Fruit fly (Drosophila melanogaster) whole organism, embryonic: ENCODE measurements around the gene Trax.

Experiments
- Atf-2 ChIP-seq: fragments of 200-800 bp; sonication (Bioruptor generic); optimal IDR thresholded peaks from 2 replicates; lab custom pipeline; 2016; ENCODE audit warnings: missing biosample characterization, missing genetic modification characterization
- CG10654 ChIP-seq: fragments of 200-800 bp; sonication (Bioruptor generic); optimal IDR thresholded peaks from 2 replicates; lab custom pipeline; 2016; ENCODE audit warnings: missing biosample characterization, missing genetic modification characterization
- CG10959 ChIP-seq: fragments of 200-800 bp; sonication (Bioruptor generic); IDR thresholded peaks from 2 replicates; pipeline ENCODE4 v1.3.6; 2022; ENCODE audit warnings: missing biosample characterization, missing genetic modification characterization
- CG11085 ChIP-seq: fragments of 200-800 bp; sonication (Bioruptor generic); IDR thresholded peaks from 2 replicates; pipeline ENCODE4 v1.3.6; 2022; ENCODE audit warnings: missing biosample characterization, missing genetic modification characterization
- CG11093 ChIP-seq: fragments of 200-800 bp; sonication (Bioruptor generic); IDR thresholded peaks from 3 replicates; pipeline ENCODE4 v1.3.6; 2022; ENCODE audit warnings: missing biosample characterization, missing genetic modification characterization
- CG11560 ChIP-seq: fragments of 200-800 bp; sonication (Bioruptor generic); IDR thresholded peaks from 3 replicates; pipeline ENCODE4 v1.3.6; 2022; ENCODE audit warnings: missing biosample characterization, missing genetic modification characterization
- CG14441 ChIP-seq: fragments of 200-800 bp; sonication (Bioruptor generic); IDR thresholded peaks from 2 replicates; pipeline ENCODE4 v1.3.6; 2022; ENCODE audit warnings: missing biosample characterization, missing genetic modification characterization
- CG17361 ChIP-seq: fragments of 200-800 bp; sonication (Bioruptor generic); IDR thresholded peaks from 3 replicates; pipeline ENCODE4 v1.3.6; 2022; ENCODE audit warnings: missing biosample characterization, missing genetic modification characterization
- CG2129 ChIP-seq: fragments of 200-800 bp; sonication (Bioruptor generic); IDR thresholded peaks from 2 replicates; pipeline ENCODE4 v1.3.6; 2022; ENCODE audit warnings: missing biosample characterization, missing genetic modification characterization; ENCODE audit not compliant: partially characterized antibody
- CG2875 ChIP-seq: fragments of 200-800 bp; sonication (Bioruptor generic); optimal IDR thresholded peaks from 2 replicates; lab custom pipeline; 2017; ENCODE audit warnings: missing biosample characterization, mild to moderate bottlenecking, missing genetic modification characterization, missing genetic modification reagents
- CG31224 ChIP-seq: fragments of 200-800 bp; sonication (Bioruptor generic); IDR thresholded peaks from 2 replicates; pipeline ENCODE4 v1.3.6; 2022; ENCODE audit warnings: missing biosample characterization, missing genetic modification characterization
- CG32532 ChIP-seq: fragments of 200-800 bp; sonication (Bioruptor generic); IDR thresholded peaks from 2 replicates; pipeline ENCODE4 v1.3.6; 2022; ENCODE audit warnings: missing biosample characterization, missing genetic modification characterization
- CG32767 ChIP-seq: fragments of 200-800 bp; sonication (Bioruptor generic); IDR thresholded peaks from 2 replicates; pipeline ENCODE4 v1.3.6; 2022; ENCODE audit warnings: missing biosample characterization, missing genetic modification characterization
- CG33213 ChIP-seq: fragments of 200-800 bp; sonication (Bioruptor generic); optimal IDR thresholded peaks from 3 replicates; lab custom pipeline; 2016; ENCODE audit warnings: missing biosample characterization, missing genetic modification characterization
- CG34422 ChIP-seq: fragments of 200-800 bp; sonication (Bioruptor generic); IDR thresholded peaks from 3 replicates; pipeline ENCODE4 v1.3.6; 2022; ENCODE audit warnings: missing biosample characterization, missing genetic modification characterization
- D19A ChIP-seq: fragments of 200-800 bp; optimal IDR thresholded peaks from 3 replicates; lab custom pipeline; 2019; ENCODE audit warnings: missing biosample characterization, mild to moderate bottlenecking, missing genetic modification characterization, moderate library complexity
- Drgx ChIP-seq: fragments of 200-800 bp; sonication (Bioruptor generic); IDR thresholded peaks from 2 replicates; pipeline ENCODE4 v1.3.6; 2022; ENCODE audit warnings: missing biosample characterization, missing genetic modification characterization
- Gug ChIP-seq: fragments of 200-800 bp; sonication (Bioruptor generic); IDR thresholded peaks from 4 replicates; pipeline ENCODE4 v1.3.6; 2022; ENCODE audit warnings: missing biosample characterization, missing genetic modification characterization
- H15 ChIP-seq: fragments of 200-800 bp; sonication (Bioruptor generic); IDR thresholded peaks from 3 replicates; pipeline ENCODE4 v1.3.6; 2022; ENCODE audit warnings: missing biosample characterization, missing genetic modification characterization
- H2.0 ChIP-seq: fragments of 200-800 bp; sonication (Bioruptor generic); IDR thresholded peaks from 2 replicates; pipeline ENCODE4 v1.3.6; 2022; ENCODE audit warnings: missing biosample characterization, missing genetic modification characterization
- HLH3B ChIP-seq: fragments of 200-800 bp; sonication (Bioruptor generic); IDR thresholded peaks from 2 replicates; pipeline ENCODE4 v1.3.6; 2022; ENCODE audit warnings: missing biosample characterization, missing genetic modification characterization
- HLH4C ChIP-seq: fragments of 200-800 bp; sonication (Bioruptor generic); IDR thresholded peaks from 3 replicates; pipeline ENCODE4 v1.3.6; 2022; ENCODE audit warnings: missing biosample characterization, missing genetic modification characterization; ENCODE audit not compliant: partially characterized antibody
- Kr ChIP-seq: fragments of 200-800 bp; sonication (Bioruptor generic); optimal IDR thresholded peaks from 2 replicates; lab custom pipeline; 2017; ENCODE audit warnings: missing biosample characterization, mild to moderate bottlenecking, missing genetic modification characterization
- Oaz ChIP-seq: fragments of 200-800 bp; sonication (Bioruptor generic); IDR thresholded peaks from 2 replicates; pipeline ENCODE4 v1.3.6; 2022; ENCODE audit warnings: missing biosample characterization, missing genetic modification characterization
- Opbp ChIP-seq: fragments of 200-800 bp; sonication (Bioruptor generic); IDR thresholded peaks from 3 replicates; pipeline ENCODE4 v1.3.6; 2022; ENCODE audit warnings: missing biosample characterization, missing genetic modification characterization; ENCODE audit not compliant: partially characterized antibody
- Optix ChIP-seq: fragments of 200-800 bp; sonication (Bioruptor generic); IDR thresholded peaks from 3 replicates; pipeline ENCODE4 v1.3.6; 2022; ENCODE audit warnings: missing biosample characterization, missing genetic modification characterization
- Pdp1 ChIP-seq, 2 experiments: fragments of 200-800 bp; sonication (Bioruptor generic); optimal IDR thresholded peaks; 3 replicates each; lab custom pipeline; 2016; ENCODE audit warnings: missing biosample characterization in 2 of 2, missing genetic modification characterization in 2 of 2, mild to moderate bottlenecking in 1 of 2, moderate library complexity in 1 of 2
- Scr ChIP-seq: fragments of 200-800 bp; sonication (Bioruptor generic); IDR thresholded peaks from 2 replicates; pipeline ENCODE4 v1.3.6; 2022; ENCODE audit warnings: missing biosample characterization, missing genetic modification characterization; ENCODE audit not compliant: partially characterized antibody
- Sox100B ChIP-seq: fragments of 200-800 bp; sonication (Bioruptor generic); optimal IDR thresholded peaks from 3 replicates; lab custom pipeline; 2018; ENCODE audit warnings: missing biosample characterization, mild to moderate bottlenecking, missing genetic modification characterization
- Taf1 ChIP-seq: fragments of 200-800 bp; sonication (Bioruptor generic); IDR thresholded peaks from 2 replicates; pipeline ENCODE4 v1.3.6; 2022; ENCODE audit warnings: missing biosample characterization, missing genetic modification characterization
- Trl ChIP-seq, 3 experiments: fragments of >200 bp in 2 of 3; fragments of 200-800 bp in 1 of 3; sonication (Bioruptor generic) in 1 of 3; optimal IDR thresholded peaks; 2 replicates in 1 of 3; 3 replicates in 2 of 3; lab custom pipeline; 2016 to 2017; ENCODE audit warnings: missing biosample characterization in 1 of 3, missing genetic modification characterization in 1 of 3
- Vsx1 ChIP-seq: fragments of 200-800 bp; sonication (Bioruptor generic); optimal IDR thresholded peaks from 2 replicates; lab custom pipeline; 2017; ENCODE audit warnings: missing biosample characterization, mild to moderate bottlenecking, missing genetic modification characterization, missing genetic modification reagents
- Xrp1 ChIP-seq: fragments of 200-800 bp; sonication (Bioruptor generic); IDR thresholded peaks from 2 replicates; pipeline ENCODE4 v1.3.6; 2022; ENCODE audit warnings: missing biosample characterization, missing genetic modification characterization
- al ChIP-seq: fragments of 200-800 bp; sonication (Bioruptor generic); IDR thresholded peaks from 2 replicates; pipeline ENCODE4 v1.3.6; 2022; ENCODE audit warnings: missing biosample characterization, missing genetic modification characterization
- ara ChIP-seq: fragments of 200-800 bp; sonication (Bioruptor generic); IDR thresholded peaks from 2 replicates; pipeline ENCODE4 v1.3.6; 2022; ENCODE audit warnings: missing biosample characterization, missing genetic modification characterization
- ase ChIP-seq: fragments of 200-800 bp; sonication (Bioruptor generic); IDR thresholded peaks from 3 replicates; pipeline ENCODE4 v1.3.6; 2022; ENCODE audit warnings: missing biosample characterization, missing genetic modification characterization
- chm ChIP-seq: fragments of 200-800 bp; sonication (Bioruptor generic); IDR thresholded peaks from 2 replicates; pipeline ENCODE4 v1.3.6; 2022; ENCODE audit warnings: missing biosample characterization, missing genetic modification characterization
- ci ChIP-seq: fragments of 200-800 bp; sonication (Bioruptor generic); IDR thresholded peaks from 3 replicates; pipeline ENCODE4 v1.3.6; 2022; ENCODE audit warnings: missing biosample characterization, missing genetic modification characterization
- da ChIP-seq: fragments of 200-800 bp; sonication (Bioruptor generic); optimal IDR thresholded peaks from 2 replicates; lab custom pipeline; 2016; ENCODE audit warnings: missing biosample characterization, missing genetic modification characterization
- disco-r ChIP-seq: fragments of 200-800 bp; sonication (Bioruptor generic); optimal IDR thresholded peaks from 2 replicates; lab custom pipeline; 2016; ENCODE audit warnings: missing biosample characterization, missing genetic modification characterization
- dmrt11E ChIP-seq: fragments of 200-800 bp; sonication (Bioruptor generic); optimal IDR thresholded peaks from 3 replicates; lab custom pipeline; 2018; ENCODE audit warnings: missing biosample characterization, mild to moderate bottlenecking, missing genetic modification characterization, moderate library complexity
- grau ChIP-seq: fragments of 200-800 bp; optimal IDR thresholded peaks from 3 replicates; lab custom pipeline; 2019; ENCODE audit warnings: missing biosample characterization, mild to moderate bottlenecking, missing genetic modification characterization, moderate library complexity
- nmo ChIP-seq: fragments of 200-800 bp; sonication (Bioruptor generic); optimal IDR thresholded peaks from 2 replicates; lab custom pipeline; 2018; ENCODE audit warnings: missing biosample characterization, mild to moderate bottlenecking, missing genetic modification characterization, moderate library complexity
- row ChIP-seq: fragments of 200-800 bp; sonication (Bioruptor generic); IDR thresholded peaks from 3 replicates; pipeline ENCODE4 v1.3.6; 2022; ENCODE audit warnings: missing biosample characterization, missing genetic modification characterization
- sd ChIP-seq: fragments of 200-800 bp; sonication (Bioruptor generic); optimal IDR thresholded peaks from 3 replicates; lab custom pipeline; 2018; ENCODE audit warnings: missing biosample characterization, mild to moderate bottlenecking, missing genetic modification characterization, moderate library complexity
- slbo ChIP-seq: fragments of 200-800 bp; sonication (Bioruptor generic); IDR thresholded peaks from 2 replicates; pipeline ENCODE4 v1.3.6; 2022; ENCODE audit warnings: missing biosample characterization, missing genetic modification characterization
- stc ChIP-seq: fragments of 200-800 bp; sonication (Bioruptor generic); IDR thresholded peaks from 2 replicates; pipeline ENCODE4 v1.3.6; 2022; ENCODE audit warnings: missing biosample characterization, missing genetic modification characterization
- tap ChIP-seq: fragments of 200-800 bp; optimal IDR thresholded peaks from 3 replicates; lab custom pipeline; 2019; ENCODE audit warnings: missing biosample characterization, mild to moderate bottlenecking, missing genetic modification characterization, moderate library complexity
- tin ChIP-seq: fragments of 200-800 bp; sonication (Bioruptor generic); optimal IDR thresholded peaks from 3 replicates; lab custom pipeline; 2016; ENCODE audit warnings: missing biosample characterization, missing genetic modification characterization
- toy ChIP-seq: fragments of 200-800 bp; sonication (Bioruptor generic); IDR thresholded peaks from 2 replicates; pipeline ENCODE4 v1.3.6; 2022; ENCODE audit warnings: missing biosample characterization, missing genetic modification characterization

The Trax gene

DNA sequence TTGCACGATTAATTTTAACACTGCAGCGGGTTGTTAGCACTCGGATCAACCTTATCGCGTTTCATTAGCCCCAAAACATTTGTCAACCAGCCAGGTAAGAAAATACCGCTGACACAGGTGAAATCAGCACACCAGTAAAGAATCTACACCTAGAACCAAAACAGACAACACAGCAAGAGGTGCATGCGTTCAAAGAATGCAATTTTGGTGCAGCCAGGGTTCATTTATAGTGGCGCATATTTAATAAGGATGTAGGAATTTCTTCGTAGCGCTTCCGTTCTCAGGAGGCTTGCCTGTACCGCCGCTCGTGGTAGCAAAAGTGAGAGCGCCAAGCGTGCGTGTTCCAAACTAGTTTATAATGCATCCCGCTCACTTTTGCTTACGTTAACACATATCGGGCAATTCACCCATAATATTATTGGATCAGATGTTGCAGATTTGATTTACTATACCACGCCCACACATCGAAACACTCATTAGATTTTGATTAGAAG, 19.0 kb upstream of the Trax start (continued):
- no peak for TF ChIP-seq ci
- no peak for TF ChIP-seq D19A (tag; lab: Kevin White, UChicago)
- peak; percentile 64 for TF ChIP-seq Drgx
- no peak for TF ChIP-seq toy (GFP tag; lab: Robert Waterston, UW)
- TF ChIP-seq grau (tag; lab: Kevin White, UChicago), result peak; percentile 93
- TF ChIP-seq slbo, result peak; percentile 42; the same call in 1 of the 2 replicates
- TF ChIP-seq ase, result no peak
- TF ChIP-seq sd, result no peak
- TF ChIP-seq chm (GFP tag; lab: Robert Waterston, UW), result peak; percentile 23; the same call in 1 of the 2 replicates
- TF ChIP-seq CG10959 (GFP tag; lab: Robert Waterston, UW), result 0 out of 2 replicates have a peak, but pooled peaks have one; percentile 44
- TF ChIP-seq Kr (GFP tag; lab: Kevin White, UChicago), result no peak
- peak; percentile 9; the same call in 2 of the 4 replicates for TF ChIP-seq Gug (GFP tag; lab: Robert Waterston, UW)
- TF ChIP-seq CG32532 (GFP tag; lab: Robert Waterston, UW), result peak; percentile 18; the same call in 1 of the 2 replicates
- TF ChIP-seq CG11093, result 0 out of 3 replicates have a peak, but pooled peaks have one; percentile 9
- no peak for TF ChIP-seq CG17361
- no peak for TF ChIP-seq nmo (GFP tag; lab: Kevin White, UChicago)
- no peak for TF ChIP-seq H15 (GFP tag; lab: Robert Waterston, UW)
- no peak for TF ChIP-seq CG2129 (GFP tag; lab: Robert Waterston, UW)
- TF ChIP-seq CG33213, result no peak
- no peak for TF ChIP-seq tin (GFP tag; lab: Kevin White, UChicago)
- no peak for TF ChIP-seq Optix (GFP tag; lab: Robert Waterston, UW)
- peak; percentile 70; the same call in 1 of the 3 replicates for TF ChIP-seq CG34422 (GFP tag; lab: Robert Waterston, UW)
- TF ChIP-seq Taf1 (GFP tag; lab: Robert Waterston, UW), result no peak
- TF ChIP-seq stc (GFP tag; lab: Robert Waterston, UW), result peak; percentile 4; the same call in 1 of the 2 replicates
- TF ChIP-seq Pdp1 (GFP tag; optimal IDR thresholded peaks at IDR 0.05; lab: Kevin White, UChicago), result peak in 1 of 2 experiments; percentile 4
- no peak for TF ChIP-seq CG32767 (GFP tag; lab: Robert Waterston, UW)
- TF ChIP-seq CG31224, result peak; percentile 16; the same call in 1 of the 2 replicates
- TF ChIP-seq dmrt11E (tag; lab: Kevin White, UChicago), result no peak
- TF ChIP-seq ara, result peak; percentile 22; the same call in 1 of the 2 replicates
- TF ChIP-seq al, result 0 out of 2 replicates have a peak, but pooled peaks have one; percentile 7
- TF ChIP-seq CG11085 (GFP tag; lab: Robert Waterston, UW), result no peak
- TF ChIP-seq Xrp1 (GFP tag; lab: Robert Waterston, UW), result 0 out of 2 replicates have a peak, but pooled peaks have one; percentile 32
- 0 out of 2 replicates have a peak, but pooled peaks have one; percentile 22 for TF ChIP-seq HLH3B
- no peak for TF ChIP-seq da (GFP tag; lab: Kevin White, UChicago)
- no peak for TF ChIP-seq Atf-2 (GFP tag; lab: Kevin White, UChicago)
- TF ChIP-seq Scr (GFP tag; lab: Robert Waterston, UW), result peak; percentile 16; the same call in 1 of the 2 replicates
- peak; percentile 15; the same call in 1 of the 2 replicates for TF ChIP-seq CG14441
- TF ChIP-seq CG10654 (GFP tag; lab: Kevin White, UChicago), result no peak
- no peak for TF ChIP-seq Oaz (GFP tag; lab: Robert Waterston, UW)
- no peak for TF ChIP-seq CG11560
- TF ChIP-seq H2.0 (GFP tag; lab: Robert Waterston, UW), result peak; percentile 7; the same call in 1 of the 2 replicates
- TF ChIP-seq CG2875, result no peak
- peak in 1 of 2 experiments; percentile 27 for TF ChIP-seq Trl (optimal IDR thresholded peaks at IDR 0.05; lab: Kevin White, UChicago)
- TF ChIP-seq Trl (GFP tag; optimal IDR thresholded peaks at IDR 0.05; lab: Kevin White, UChicago), result no peak
- TF ChIP-seq row (GFP tag; lab: Robert Waterston, UW), result peak; percentile 12; the same call in 1 of the 3 replicates
- TF ChIP-seq Sox100B, result no peak
- no peak for TF ChIP-seq Vsx1 (GFP tag; lab: Kevin White, UChicago)
- no peak for TF ChIP-seq tap
- no peak for TF ChIP-seq disco-r
- TF ChIP-seq Opbp (GFP tag; lab: Robert Waterston, UW), result no peak
- no peak for TF ChIP-seq HLH4C (GFP tag; lab: Robert Waterston, UW)
